Fruit fly (Drosophila melanogaster) whole organism, embryonic: ENCODE data around the gene CG12347.

ENCODE experiments used
- BEAF-32 ChIP-seq: fragments of 200-800 bp; sonication (Bioruptor generic); optimal IDR thresholded peaks from 3 replicates; lab custom pipeline; 2017; ENCODE audit warnings: missing biosample characterization, missing genetic modification characterization, mild to moderate bottlenecking, moderate library complexity, missing genetic modification reagents
- C15 ChIP-seq: fragments of 200-800 bp; sonication (Bioruptor generic); IDR thresholded peaks from 3 replicates; pipeline ENCODE4 v1.3.6; 2022; ENCODE audit warnings: missing biosample characterization, missing genetic modification characterization
- ERR ChIP-seq: fragments of 200-800 bp; sonication (Bioruptor generic); optimal IDR thresholded peaks from 2 replicates; lab custom pipeline; 2016; ENCODE audit warnings: missing biosample characterization, missing genetic modification characterization
- sc ChIP-seq, 3 experiments: fragments of >200 bp in 2 of 3; fragments of 200-800 bp in 1 of 3; sonication (Bioruptor generic) in 1 of 3; optimal IDR thresholded peaks; 2 replicates in 2 of 3; 3 replicates in 1 of 3; lab custom pipeline; 2017; ENCODE audit warnings: mild to moderate bottlenecking in 1 of 3, missing biosample characterization in 1 of 3, missing genetic modification characterization in 1 of 3, missing genetic modification reagents in 1 of 3
- wek ChIP-seq: fragments of 200-800 bp; sonication (Bioruptor generic); optimal IDR thresholded peaks from 3 replicates; lab custom pipeline; 2018; ENCODE audit warnings: missing biosample characterization, mild to moderate bottlenecking, missing genetic modification characterization, moderate library complexity

DNA sequence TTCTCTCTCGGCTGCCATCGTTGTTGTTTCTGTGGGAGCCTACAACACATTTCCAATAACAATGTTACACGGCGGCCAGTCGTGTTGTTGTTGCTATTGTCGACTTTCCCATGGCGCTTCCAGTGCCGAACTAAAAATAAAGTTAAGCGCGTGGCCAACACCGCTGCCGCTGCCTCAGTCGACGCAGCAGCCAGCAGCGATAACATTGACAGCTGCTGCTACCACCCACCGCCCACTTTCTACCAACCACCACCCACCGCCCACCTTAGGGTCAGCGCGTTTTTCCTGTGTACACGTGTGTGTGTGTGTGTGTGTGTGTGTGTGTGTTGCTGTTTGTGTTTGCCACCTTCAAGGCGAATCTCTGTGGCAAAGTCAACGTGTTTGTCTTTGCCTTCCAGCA, 5.2 kb upstream of the CG12347 start:
- TF ChIP-seq BEAF-32 (GFP tag; lab: Kevin White, UChicago) = no peak
- TF ChIP-seq ERR = no peak
- no peak for TF ChIP-seq C15 (GFP tag; lab: Robert Waterston, UW)
- TF ChIP-seq wek = no peak
- TF ChIP-seq sc (optimal IDR thresholded peaks at IDR 0.05; lab: Kevin White, UChicago) = no peak
- no peak for TF ChIP-seq sc (GFP tag; optimal IDR thresholded peaks at IDR 0.05; lab: Kevin White, UChicago)
